Worm (Caenorhabditis elegans): ENCODE measurements around the gene ndub-5.

ndub-5 gene

ce11 chrII:5694798-5695197 is 3.6 kb upstream of the ndub-5 start, which contains the start of gene C25H3.14:
C25H3.14 (plus strand) TSS chrII:5695098.
- TF ChIP-seq sem-2 (GFP tag; optimal IDR thresholded peaks at IDR 0.05) = no peak
- no peak for TF ChIP-seq lsy-2 (tag; optimal IDR thresholded peaks at IDR 0.05)
- TF ChIP-seq ztf-11 (tag; optimal IDR thresholded peaks at IDR 0.05) = no peak
- no peak for TF ChIP-seq mab-5 (tag; optimal IDR thresholded peaks at IDR 0.05)
- TF ChIP-seq M03D4.4 (tag; optimal IDR thresholded peaks at IDR 0.05) = no peak

- TF ChIP-seq zip-8 (tag; optimal IDR thresholded peaks at IDR 0.05) (no peak), hlh-1 (tag; optimal IDR thresholded peaks at IDR 0.05) (no peak), lsy-2 (tag; optimal IDR thresholded peaks at IDR 0.05) (no peak), tbx-8 (GFP tag; optimal IDR thresholded peaks at IDR 0.05) (no peak), snpc-4 (tag; optimal IDR thresholded peaks at IDR 0.05) (no peak), ceh-83 (GFP tag; optimal IDR thresholded peaks at IDR 0.05) (no peak)
Measured at ce11 chrII:5693893-5694292, 2.7 kb upstream of the ndub-5 start, which contains the start of gene C25H3.3. C25H3.3 (plus strand) TSS chrII:5694193.

- TF ChIP-seq nhr-2 (tag; optimal IDR thresholded peaks at IDR 0.05) (peak; percentile 12), ham-2 (GFP tag; optimal IDR thresholded peaks at IDR 0.05) (no peak), lin-13 (tag; optimal IDR thresholded peaks at IDR 0.05) (no peak), mep-1 (tag; optimal IDR thresholded peaks at IDR 0.05) (peak; percentile 6), ztf-11 (tag; optimal IDR thresholded peaks at IDR 0.05) (no peak), lsy-2 (tag; optimal IDR thresholded peaks at IDR 0.05) (no peak), pha-4 (tag; optimal IDR thresholded peaks at IDR 0.05) (no peak), cnd-1 (tag; optimal IDR thresholded peaks at IDR 0.05) (no peak), nhr-12 (tag; optimal IDR thresholded peaks at IDR 0.05) (no peak), bed-3 (GFP tag; optimal IDR thresholded peaks at IDR 0.05) (no peak), blmp-1 (tag; optimal IDR thresholded peaks at IDR 0.05) (no peak), elt-3 (tag; optimal IDR thresholded peaks at IDR 0.05) (no peak), unc-39 (tag; optimal IDR thresholded peaks at IDR 0.05) (no peak), ceh-43 (GFP tag; optimal IDR thresholded peaks at IDR 0.05) (no peak), ces-1 (GFP tag; optimal IDR thresholded peaks at IDR 0.05) (no peak), sem-2 (GFP tag; optimal IDR thresholded peaks at IDR 0.05) (no peak), ceh-83 (GFP tag; optimal IDR thresholded peaks at IDR 0.05) (no peak), M03D4.4 (tag; optimal IDR thresholded peaks at IDR 0.05) (peak; percentile 8), drap-1 (GFP tag; optimal IDR thresholded peaks at IDR 0.05) (no peak), flh-1 (GFP tag; optimal IDR thresholded peaks at IDR 0.05) (no peak), hlh-1 (tag; optimal IDR thresholded peaks at IDR 0.05) (no peak), zip-8 (tag; optimal IDR thresholded peaks at IDR 0.05) (no peak), mls-2 (tag; optimal IDR thresholded peaks at IDR 0.05) (no peak), elt-1 (tag; optimal IDR thresholded peaks at IDR 0.05; ENCODE audit: borderline replicate concordance, insufficient read depth) (no peak), unc-120 (tag; optimal IDR thresholded peaks at IDR 0.05; ENCODE audit: poor library complexity, severe bottlenecking) (no peak)
Measured at ce11 chrII:5688959-5689358, 2.2 kb downstream of the ndub-5 start, which contains the start of gene C25H3.11. C25H3.11 (minus strand) TSS chrII:5689040.

ce11 chrII:5680703-5681102 is 10.4 kb downstream of the ndub-5 start, which contains the start of gene flp-27:
flp-27 (plus strand) TSS chrII:5681003.
- no peak for TF ChIP-seq blmp-1 (tag; optimal IDR thresholded peaks at IDR 0.05)
- TF ChIP-seq flh-1 (GFP tag; optimal IDR thresholded peaks at IDR 0.05) = no peak
- TF ChIP-seq nhr-76 (tag; optimal IDR thresholded peaks at IDR 0.05) = no peak
- no peak for TF ChIP-seq bed-3 (GFP tag; optimal IDR thresholded peaks at IDR 0.05)
- no peak for TF ChIP-seq drap-1 (GFP tag; optimal IDR thresholded peaks at IDR 0.05)
- no peak for TF ChIP-seq elt-3 (tag; optimal IDR thresholded peaks at IDR 0.05)
- TF ChIP-seq unc-120 (tag; optimal IDR thresholded peaks at IDR 0.05; ENCODE audit: poor library complexity, severe bottlenecking) = no peak
- TF ChIP-seq tbx-8 (GFP tag; optimal IDR thresholded peaks at IDR 0.05) = no peak
- no peak for TF ChIP-seq ces-1 (GFP tag; optimal IDR thresholded peaks at IDR 0.05)
- no peak for TF ChIP-seq lin-13 (tag; optimal IDR thresholded peaks at IDR 0.05)
- TF ChIP-seq lin-32 (GFP tag; optimal IDR thresholded peaks at IDR 0.05) = no peak
- no peak for TF ChIP-seq ham-2 (GFP tag; optimal IDR thresholded peaks at IDR 0.05)
- no peak for TF ChIP-seq hlh-1 (tag; optimal IDR thresholded peaks at IDR 0.05)
- no peak for TF ChIP-seq sem-2 (GFP tag; optimal IDR thresholded peaks at IDR 0.05)
- TF ChIP-seq snpc-4 (tag; optimal IDR thresholded peaks at IDR 0.05) = no peak
- TF ChIP-seq unc-62 (GFP tag; optimal IDR thresholded peaks at IDR 0.05) = no peak
- no peak for TF ChIP-seq ztf-11 (tag; optimal IDR thresholded peaks at IDR 0.05)

- TF ChIP-seq lin-32 (GFP tag; optimal IDR thresholded peaks at IDR 0.05) = no peak
Measured at ce11 chrII:5669580-5669979, 21.6 kb downstream of the ndub-5 start, which contains the start of gene C25H3.17. C25H3.17 (minus strand) TSS chrII:5669680.
